Worm (Caenorhabditis elegans) whole organism, young adult: ENCODE measurements around the gene Y39A1A.9.

Source experiments
- C06A6.2 ChIP-seq: fragments of 200-800 bp; sonication (Bioruptor generic); conservative IDR thresholded peaks from 2 replicates; pipeline ENCODE4 v1.3.6; 2022; ENCODE audit warnings: missing genetic modification characterization, missing compliant biosample characterization
- D2030.7 ChIP-seq: fragments of 200-800 bp; sonication (Bioruptor generic); IDR thresholded peaks from 2 replicates; pipeline ENCODE4 v1.3.6; 2022; ENCODE audit warnings: missing genetic modification reagents, missing genetic modification characterization, missing compliant biosample characterization
- F22D6.2 ChIP-seq: sonication (generic microtip); optimal IDR thresholded peaks from 2 replicates; lab custom pipeline; 2016; ENCODE audit warnings: mild to moderate bottlenecking, missing genetic modification characterization, missing compliant biosample characterization
- F33H1.4 ChIP-seq: fragments of 200-800 bp; sonication (Bioruptor generic); IDR thresholded peaks from 2 replicates; pipeline ENCODE4 v1.3.6; 2022; ENCODE audit warnings: missing genetic modification reagents, missing genetic modification characterization, missing compliant biosample characterization
- F49E8.2 ChIP-seq: sonication (generic microtip); optimal IDR thresholded peaks from 3 replicates; lab custom pipeline; 2017; ENCODE audit warnings: missing genetic modification characterization, mild to moderate bottlenecking, missing compliant biosample characterization, antibody characterized with exemption, moderate library complexity; ENCODE audit not compliant: insufficient read depth
- F57A8.1 ChIP-seq: fragments of 200-800 bp; sonication (Bioruptor generic); optimal IDR thresholded peaks from 2 replicates; lab custom pipeline; 2018; ENCODE audit warnings: mild to moderate bottlenecking, missing genetic modification characterization, moderate library complexity, missing compliant biosample characterization
- K12H6.12 ChIP-seq: fragments of 200-800 bp; sonication (Bioruptor generic); optimal IDR thresholded peaks from 2 replicates; lab custom pipeline; 2018; ENCODE audit warnings: mild to moderate bottlenecking, missing genetic modification characterization, missing compliant biosample characterization
- aptf-2 ChIP-seq: fragments of 200-800 bp; sonication (Bioruptor generic); conservative IDR thresholded peaks from 2 replicates; pipeline ENCODE4 v1.3.6; 2022; ENCODE audit warnings: missing genetic modification reagents, missing genetic modification characterization, missing compliant biosample characterization
- athp-1 ChIP-seq: sonication (generic microtip); optimal IDR thresholded peaks from 2 replicates; lab custom pipeline; 2017; ENCODE audit warnings: mild to moderate bottlenecking, missing genetic modification characterization, missing compliant biosample characterization
- attf-5 ChIP-seq: fragments of 200-800 bp; sonication (Bioruptor generic); optimal IDR thresholded peaks from 2 replicates; lab custom pipeline; 2018; ENCODE audit warnings: mild to moderate bottlenecking, missing genetic modification characterization, missing compliant biosample characterization
- bed-1 ChIP-seq: fragments of 200-800 bp; sonication (Bioruptor generic); IDR thresholded peaks from 2 replicates; pipeline ENCODE4 v1.3.6; 2022; ENCODE audit warnings: missing genetic modification reagents, missing genetic modification characterization, missing compliant biosample characterization
- bed-2 ChIP-seq: fragments of 200-800 bp; sonication (Bioruptor generic); IDR thresholded peaks from 2 replicates; pipeline ENCODE4 v1.3.6; 2022; ENCODE audit warnings: missing genetic modification reagents, missing genetic modification characterization, missing compliant biosample characterization
- chd-7 ChIP-seq: sonication (generic microtip); optimal IDR thresholded peaks from 2 replicates; lab custom pipeline; 2016; ENCODE audit warnings: mild to moderate bottlenecking, missing genetic modification characterization, moderate library complexity, missing compliant biosample characterization
- egl-44 ChIP-seq: fragments of 200-800 bp; sonication (Bioruptor generic); IDR thresholded peaks from 2 replicates; pipeline ENCODE4 v1.3.6; 2022; ENCODE audit warnings: missing genetic modification reagents, missing genetic modification characterization, missing compliant biosample characterization
- ets-4 ChIP-seq: fragments of 200-800 bp; sonication (Bioruptor generic); optimal IDR thresholded peaks from 2 replicates; lab custom pipeline; 2018; ENCODE audit warnings: mild to moderate bottlenecking, missing genetic modification characterization, missing compliant biosample characterization
- gei-17 ChIP-seq: fragments of 200-800 bp; sonication (Bioruptor generic); optimal IDR thresholded peaks from 2 replicates; lab custom pipeline; 2018; ENCODE audit warnings: mild to moderate bottlenecking, missing genetic modification characterization, missing compliant biosample characterization
- hlh-26 ChIP-seq: fragments of 200-800 bp; sonication (Bioruptor generic); conservative IDR thresholded peaks from 2 replicates; pipeline ENCODE4 v1.3.6; 2022; ENCODE audit warnings: missing genetic modification reagents, missing genetic modification characterization, missing compliant biosample characterization
- hmg-1.2 ChIP-seq: fragments of 200-800 bp; sonication (Bioruptor generic); IDR thresholded peaks from 2 replicates; pipeline ENCODE4 v1.3.6; 2022; ENCODE audit warnings: missing genetic modification reagents, missing genetic modification characterization, missing compliant biosample characterization
- hsf-1 ChIP-seq: fragments of 200-800 bp; sonication (Bioruptor generic); IDR thresholded peaks from 2 replicates; pipeline ENCODE4 v1.3.6; 2022; ENCODE audit warnings: missing genetic modification reagents, missing genetic modification characterization, missing compliant biosample characterization
- let-607 ChIP-seq, 2 experiments: fragments of 200-800 bp in 1 of 2; sonication (Bioruptor generic) in 1 of 2; sonication (generic microtip) in 1 of 2; optimal IDR thresholded peaks; 2 replicates each; lab custom pipeline; 2016 to 2018; ENCODE audit warnings: mild to moderate bottlenecking in 2 of 2, missing compliant biosample characterization in 2 of 2, missing genetic modification characterization in 2 of 2, moderate library complexity in 2 of 2, missing genotype in 1 of 2
- lin-40 ChIP-seq: sonication (generic microtip); optimal IDR thresholded peaks from 2 replicates; lab custom pipeline; 2016; ENCODE audit warnings: missing genetic modification characterization, mild to moderate bottlenecking, missing compliant biosample characterization, missing genotype, missing genetic modification reagents
- lin-54 ChIP-seq: fragments of 200-800 bp; sonication (Bioruptor generic); optimal IDR thresholded peaks from 2 replicates; lab custom pipeline; 2018; ENCODE audit warnings: mild to moderate bottlenecking, missing genetic modification characterization, missing compliant biosample characterization
- lsl-1 ChIP-seq: fragments of 200-800 bp; sonication (Bioruptor generic); optimal IDR thresholded peaks from 2 replicates; lab custom pipeline; 2018; ENCODE audit warnings: mild to moderate bottlenecking, missing genetic modification characterization, moderate library complexity, missing compliant biosample characterization
- lsy-27 ChIP-seq: sonication (generic microtip); optimal IDR thresholded peaks from 2 replicates; lab custom pipeline; 2017; ENCODE audit warnings: missing genetic modification characterization, mild to moderate bottlenecking, missing compliant biosample characterization, antibody characterized with exemption, missing genotype, borderline replicate concordance; ENCODE audit not compliant: insufficient read depth
- madf-3 ChIP-seq: fragments of 200-800 bp; sonication (Bioruptor generic); IDR thresholded peaks from 2 replicates; pipeline ENCODE4 v1.3.6; 2022; ENCODE audit warnings: missing genetic modification reagents, missing genetic modification characterization, missing compliant biosample characterization
- mcd-1 ChIP-seq: fragments of 200-800 bp; sonication (Bioruptor generic); IDR thresholded peaks from 2 replicates; pipeline ENCODE4 v1.3.6; 2022; ENCODE audit warnings: missing genetic modification reagents, missing genetic modification characterization, missing compliant biosample characterization
- mel-28 ChIP-seq: sonication (generic microtip); optimal IDR thresholded peaks from 2 replicates; lab custom pipeline; 2016; ENCODE audit warnings: borderline replicate concordance, mild to moderate bottlenecking, missing genetic modification characterization, missing compliant biosample characterization
- mes-4 ChIP-seq: sonication (generic microtip); optimal IDR thresholded peaks from 2 replicates; lab custom pipeline; 2016; ENCODE audit warnings: missing genotype, missing genetic modification characterization, missing compliant biosample characterization
- nfya-1 ChIP-seq: sonication (generic microtip); optimal IDR thresholded peaks from 2 replicates; lab custom pipeline; 2017; ENCODE audit warnings: antibody characterized with exemption, missing compliant biosample characterization, missing genetic modification characterization, borderline replicate concordance; ENCODE audit not compliant: insufficient read depth
- nfyb-1 ChIP-seq: fragments of 200-800 bp; sonication (Bioruptor generic); IDR thresholded peaks from 2 replicates; pipeline ENCODE4 v1.3.6; 2022; ENCODE audit warnings: missing genetic modification reagents, missing genetic modification characterization, missing compliant biosample characterization
- nhr-27 ChIP-seq: fragments of 200-800 bp; sonication (Bioruptor generic); optimal IDR thresholded peaks from 2 replicates; lab custom pipeline; 2018; ENCODE audit warnings: mild to moderate bottlenecking, missing genetic modification characterization, moderate library complexity, missing compliant biosample characterization
- nhr-90 ChIP-seq: sonication (generic microtip); optimal IDR thresholded peaks from 2 replicates; lab custom pipeline; 2016; ENCODE audit warnings: missing genotype, mild to moderate bottlenecking, missing genetic modification characterization, missing compliant biosample characterization
- rcor-1 ChIP-seq: fragments of 200-800 bp; sonication (Bioruptor generic); IDR thresholded peaks from 2 replicates; pipeline ENCODE4 v1.3.6; 2022; ENCODE audit warnings: missing genetic modification reagents, missing genetic modification characterization, missing compliant biosample characterization
- rec-8 ChIP-seq, 2 experiments: sonication (generic microtip); optimal IDR thresholded peaks; 2 replicates each; lab custom pipeline; 2016; ENCODE audit warnings: mild to moderate bottlenecking in 2 of 2, missing genetic modification characterization in 2 of 2, missing genetic modification reagents in 2 of 2, missing genotype in 2 of 2, missing biosample characterization in 1 of 2, missing compliant biosample characterization in 1 of 2, moderate library complexity in 1 of 2
- repo-1 ChIP-seq: sonication (generic microtip); optimal IDR thresholded peaks from 2 replicates; lab custom pipeline; 2017; ENCODE audit warnings: mild to moderate bottlenecking, missing genetic modification characterization, missing compliant biosample characterization
- sdz-38 ChIP-seq: sonication (generic microtip); optimal IDR thresholded peaks from 2 replicates; lab custom pipeline; 2016; ENCODE audit warnings: missing genotype, missing genetic modification characterization, missing compliant biosample characterization
- snpc-1.3 ChIP-seq: sonication (generic microtip); optimal IDR thresholded peaks from 2 replicates; lab custom pipeline; 2017; ENCODE audit warnings: missing genetic modification characterization, mild to moderate bottlenecking, missing compliant biosample characterization, antibody characterized with exemption, moderate library complexity, missing genotype, missing genetic modification reagents; ENCODE audit not compliant: insufficient read depth
- snpc-4 ChIP-seq, 5 experiments: fragments of 150-350 bp in 1 of 5; sonication (generic microtip) in 4 of 5; optimal IDR thresholded peaks; 2 replicates each; lab custom pipeline; 2014 to 2018; ENCODE audit warnings: missing genetic modification characterization in 5 of 5, missing biosample characterization in 3 of 5, antibody characterized with exemption in 2 of 5, mild to moderate bottlenecking in 2 of 5, missing compliant biosample characterization in 2 of 5, missing genotype in 2 of 5, moderate library complexity in 2 of 5, missing genetic modification reagents in 1 of 5
- tbp1 ChIP-seq: fragments of 200-800 bp; sonication (Bioruptor generic); optimal IDR thresholded peaks from 2 replicates; lab custom pipeline; 2018; ENCODE audit warnings: mild to moderate bottlenecking, missing genetic modification characterization, missing compliant biosample characterization
- unc-62 ChIP-seq: fragments of 150-350 bp; optimal IDR thresholded peaks from 2 replicates; lab custom pipeline; 2014; ENCODE audit warnings: missing biosample characterization, missing genetic modification reagents, missing genetic modification characterization
- xnd-1 ChIP-seq: sonication (generic microtip); optimal IDR thresholded peaks from 2 replicates; lab custom pipeline; 2016; ENCODE audit warnings: missing genotype, missing genetic modification reagents, missing genetic modification characterization, missing compliant biosample characterization
- zim-3 ChIP-seq: sonication (generic microtip); optimal IDR thresholded peaks from 2 replicates; lab custom pipeline; 2017; ENCODE audit warnings: mild to moderate bottlenecking, missing genetic modification characterization, moderate library complexity, missing compliant biosample characterization
- ztf-22 ChIP-seq: fragments of 200-800 bp; sonication (Bioruptor generic); optimal IDR thresholded peaks from 2 replicates; lab custom pipeline; 2018; ENCODE audit warnings: mild to moderate bottlenecking, missing genetic modification characterization, moderate library complexity, missing compliant biosample characterization
- ztf-6 ChIP-seq: fragments of 200-800 bp; sonication (Bioruptor generic); IDR thresholded peaks from 2 replicates; pipeline ENCODE4 v1.3.6; 2022; ENCODE audit warnings: missing genetic modification reagents, missing genetic modification characterization, missing compliant biosample characterization

The Y39A1A.9 gene

DNA sequence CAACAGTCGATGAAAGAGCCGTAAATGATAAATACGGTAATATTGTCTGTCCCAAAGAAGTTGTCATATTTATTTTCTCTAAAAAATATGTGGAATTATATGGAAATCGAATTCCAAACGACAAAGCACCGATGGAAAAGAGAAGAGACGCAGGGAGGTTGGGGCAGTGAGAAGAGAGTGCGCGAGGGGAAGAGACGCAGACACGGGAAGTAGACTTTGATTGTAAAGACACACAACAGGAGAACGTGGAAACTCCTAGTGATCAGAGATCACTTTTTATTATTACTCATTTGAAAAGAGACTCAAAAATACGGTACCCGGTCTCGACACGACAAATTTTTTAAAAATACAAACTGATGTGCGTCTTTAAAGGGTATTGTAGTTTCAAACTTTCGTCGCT, 4.9 kb downstream of the Y39A1A.9 start:
- no peak for TF ChIP-seq lsl-1 (GFP tag; lab: Kevin White, UChicago)
- peak; percentile 32 for TF ChIP-seq lin-40 (tag; lab: Kevin White, UChicago)
- no peak for TF ChIP-seq K12H6.12
- no peak for TF ChIP-seq F49E8.2
- peak; percentile 14; the same call in 1 of the 2 replicates for TF ChIP-seq F33H1.4 (GFP tag; lab: Robert Waterston, UW)
- TF ChIP-seq ztf-6 = no peak
- peak; percentile 9 for TF ChIP-seq tbp1 (GFP tag; lab: Kevin White, UChicago)
- TF ChIP-seq hmg-1.2 (GFP tag; lab: Robert Waterston, UW) = peak; percentile 99
- TF ChIP-seq snpc-4 (GFP tag; optimal IDR thresholded peaks at IDR 0.05; lab: Kevin White, UChicago) = no peak
- peak in 1 of 4 experiments; percentile 18 for TF ChIP-seq snpc-4 (tag; optimal IDR thresholded peaks at IDR 0.05; lab: Kevin White, UChicago)
- TF ChIP-seq F57A8.1 = no peak
- TF ChIP-seq ztf-22 = no peak
- peak in 1 of 2 experiments; percentile 1 for TF ChIP-seq let-607 (tag; optimal IDR thresholded peaks at IDR 0.05; lab: Kevin White, UChicago)
- peak; percentile 24; the same call in 1 of the 2 replicates for TF ChIP-seq mcd-1 (GFP tag; lab: Robert Waterston, UW)
- TF ChIP-seq egl-44 (GFP tag; lab: Robert Waterston, UW) = no peak
- TF ChIP-seq nfyb-1 (GFP tag; lab: Robert Waterston, UW) = 0 out of 2 replicates have a peak, but pooled peaks have one; percentile 34
- peak; percentile 24 for TF ChIP-seq attf-5
- TF ChIP-seq gei-17 (GFP tag; lab: Kevin White, UChicago) = no peak
- TF ChIP-seq hlh-26 (GFP tag; lab: Robert Waterston, UW) = no peak

DNA sequence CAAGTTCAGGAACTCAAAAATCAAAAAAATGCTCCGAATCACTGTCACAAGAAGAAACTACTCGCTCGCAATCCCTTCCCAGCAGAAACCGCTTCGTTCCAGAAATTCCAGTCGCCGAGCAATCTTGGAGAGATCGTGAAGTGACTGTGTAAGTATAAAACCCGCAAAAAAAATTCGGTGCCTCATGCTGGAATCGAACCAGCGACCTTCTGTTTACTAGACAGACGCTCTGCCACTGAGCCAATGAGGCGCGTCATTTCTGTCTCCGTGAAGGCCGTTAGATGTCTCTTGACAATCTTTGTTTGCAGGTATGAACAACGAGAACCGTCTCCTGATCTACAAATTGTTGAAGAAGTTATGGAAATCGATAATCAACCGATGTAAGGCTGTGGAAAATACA, 8.7 kb downstream of the Y39A1A.9 start:
- TF ChIP-seq lin-40 (tag; lab: Kevin White, UChicago) (peak; percentile 45), madf-3 (GFP tag; lab: Robert Waterston, UW) (peak; percentile 83), mel-28 (tag; lab: Kevin White, UChicago) (peak; percentile 49), hsf-1 (peak; percentile 53; the same call in 1 of the 2 replicates), lin-54 (GFP tag; lab: Kevin White, UChicago) (peak; percentile 45), rcor-1 (peak; percentile 51; the same call in 1 of the 2 replicates), F33H1.4 (GFP tag; lab: Robert Waterston, UW) (peak; percentile 31), attf-5 (peak; percentile 58), snpc-1.3 (peak; percentile 80), mes-4 (tag; lab: Kevin White, UChicago) (no peak), repo-1 (peak; percentile 18), rec-8 (tag; optimal IDR thresholded peaks at IDR 0.05; lab: Kevin White, UChicago) (peak; percentile 59 to 73), F22D6.2 (tag; lab: Kevin White, UChicago) (no peak), egl-44 (GFP tag; lab: Robert Waterston, UW) (peak; percentile 89), athp-1 (peak; percentile 70), bed-2 (GFP tag; lab: Robert Waterston, UW) (no peak), ets-4 (GFP tag; lab: Kevin White, UChicago) (no peak), zim-3 (tag; lab: Kevin White, UChicago) (peak; percentile 70), mcd-1 (GFP tag; lab: Robert Waterston, UW) (peak; percentile 60), D2030.7 (GFP tag; lab: Robert Waterston, UW) (peak; percentile 50), sdz-38 (tag; lab: Kevin White, UChicago) (no peak), gei-17 (GFP tag; lab: Kevin White, UChicago) (no peak), chd-7 (tag; lab: Kevin White, UChicago) (peak; percentile 51), lsy-27 (tag; lab: Kevin White, UChicago) (no peak), snpc-4 (GFP tag; optimal IDR thresholded peaks at IDR 0.05; lab: Kevin White, UChicago) (peak; percentile 32), snpc-4 (tag; optimal IDR thresholded peaks at IDR 0.05; lab: Kevin White, UChicago) (peak in 3 of 4 experiments; percentile 16 to 37 (median 28)), C06A6.2 (GFP tag; lab: Robert Waterston, UW) (no peak), nhr-90 (tag; lab: Kevin White, UChicago) (peak; percentile 75), aptf-2 (GFP tag; lab: Robert Waterston, UW) (no peak), nfya-1 (no peak), nhr-27 (tag; lab: Kevin White, UChicago) (peak; percentile 23), bed-1 (0 out of 2 replicates have a peak, but pooled peaks have one; percentile 69), unc-62 (no peak), xnd-1 (no peak)
